Fruit fly (Drosophila melanogaster): Measurements from ENCODE around the gene AP-1gamma.

Gene AP-1gamma

dm6 chrX:9155715-9156387, 47.4 kb downstream of the AP-1gamma start (continued):
- TF ChIP-seq Ets65A (GFP tag) (peak; percentile 4), CG32767 (GFP tag; IDR thresholded peaks at IDR 0.05) (peak; percentile 89), chinmo (GFP tag; IDR thresholded peaks at IDR 0.05; ENCODE audit: partially characterized antibody) (peak; percentile 86; the same call in 3 of the 4 replicates), phol (tag; optimal IDR thresholded peaks at IDR 0.05) (peak; percentile 71), mam (GFP tag; optimal IDR thresholded peaks at IDR 0.05) (no peak), CG10321 (GFP tag; IDR thresholded peaks at IDR 0.05) (peak; percentile 94), CG11723 (GFP tag; optimal IDR thresholded peaks at IDR 0.05) (no peak), vnd (GFP tag; IDR thresholded peaks at IDR 0.05; ENCODE audit: partially characterized antibody) (no peak), Med (GFP tag) (peak; percentile 73), gsb (GFP tag; IDR thresholded peaks at IDR 0.05) (no peak), CG13624 (GFP tag; optimal IDR thresholded peaks at IDR 0.05) (peak; percentile 93), CG9609 (GFP tag; optimal IDR thresholded peaks at IDR 0.05) (no peak), trh (GFP tag; optimal IDR thresholded peaks at IDR 0.05) (no peak), Hey (tag; optimal IDR thresholded peaks at IDR 0.05) (no peak), CG13894 (tag; optimal IDR thresholded peaks at IDR 0.05) (no peak), Tbp (GFP tag; optimal IDR thresholded peaks at IDR 0.05) (no peak), Dp (GFP tag; optimal IDR thresholded peaks at IDR 0.05) (peak; percentile 34), CG9727 (GFP tag; optimal IDR thresholded peaks at IDR 0.05) (peak; percentile 1), amos (GFP tag; IDR thresholded peaks at IDR 0.05; ENCODE audit: partially characterized antibody) (0 out of 2 replicates have a peak, but pooled peaks have one; percentile 15), CG16779 (GFP tag; IDR thresholded peaks at IDR 0.05) (no peak), CG13296 (GFP tag; optimal IDR thresholded peaks at IDR 0.05) (no peak), cg (GFP tag; optimal IDR thresholded peaks at IDR 0.05) (peak; percentile 69), nom (GFP tag; optimal IDR thresholded peaks at IDR 0.05) (peak; percentile 49), Optix (GFP tag; IDR thresholded peaks at IDR 0.05) (no peak), chif (GFP tag; optimal IDR thresholded peaks at IDR 0.05) (no peak), CG8478 (optimal IDR thresholded peaks at IDR 0.05) (peak; percentile 65), CG8924 (tag; optimal IDR thresholded peaks at IDR 0.05) (peak; percentile 66), D (optimal IDR thresholded peaks at IDR 0.05) (no peak), D (GFP tag; optimal IDR thresholded peaks at IDR 0.05) (peak; percentile 4), Drgx (GFP tag; IDR thresholded peaks at IDR 0.05) (peak; percentile 31; the same call in 1 of the 2 replicates), nau (GFP tag; optimal IDR thresholded peaks at IDR 0.05) (no peak), stc (GFP tag; IDR thresholded peaks at IDR 0.05) (no peak), trem (tag; optimal IDR thresholded peaks at IDR 0.05) (no peak), CG1832 (GFP tag; optimal IDR thresholded peaks at IDR 0.05) (peak; percentile 78), sens-2 (GFP tag; IDR thresholded peaks at IDR 0.05) (no peak), CG12104 (GFP tag; optimal IDR thresholded peaks at IDR 0.05) (peak; percentile 15), Gug (GFP tag; IDR thresholded peaks at IDR 0.05) (no peak)

dm6 chrX:9156388-9156823, 47.9 kb downstream of the AP-1gamma start, which contains the start of gene His3.3B:
Gene His3.3B (minus strand): TSS chrX:9156669.
- TF ChIP-seq emc (GFP tag; optimal IDR thresholded peaks at IDR 0.05), result no peak
- TF ChIP-seq btn (GFP tag; optimal IDR thresholded peaks at IDR 0.05), result no peak
- TF ChIP-seq CG12391 (tag; optimal IDR thresholded peaks at IDR 0.05), result no peak
- no peak for TF ChIP-seq CG14965 (GFP tag; optimal IDR thresholded peaks at IDR 0.05; ENCODE audit: borderline replicate concordance)
- no peak for TF ChIP-seq dmrt11E (tag; optimal IDR thresholded peaks at IDR 0.05)
- TF ChIP-seq cato (GFP tag; optimal IDR thresholded peaks at IDR 0.05; ENCODE audit: borderline replicate concordance), result no peak
- TF ChIP-seq ERR (GFP tag; optimal IDR thresholded peaks at IDR 0.05), result no peak
- TF ChIP-seq Fer2 (tag; optimal IDR thresholded peaks at IDR 0.05), result no peak
- peak in 1 of 3 experiments; percentile 59 for TF ChIP-seq Stat92E (GFP tag; optimal IDR thresholded peaks at IDR 0.05)
- TF ChIP-seq eve (GFP tag; optimal IDR thresholded peaks at IDR 0.05), result no peak
- TF ChIP-seq hbn (GFP tag; IDR thresholded peaks at IDR 0.05; ENCODE audit: partially characterized antibody), result 0 out of 2 replicates have a peak, but pooled peaks have one; percentile 24
- no peak for TF ChIP-seq dmrt99B (tag; optimal IDR thresholded peaks at IDR 0.05)
- TF ChIP-seq CG6683 (GFP tag; optimal IDR thresholded peaks at IDR 0.05), result no peak
- TF ChIP-seq CG14667 (GFP tag; IDR thresholded peaks at IDR 0.05), result no peak
- TF ChIP-seq CG3065 (GFP tag; optimal IDR thresholded peaks at IDR 0.05), result peak; percentile 82
